Worm (Caenorhabditis elegans) whole organism, mixed stage, embryonic: ENCODE data around the gene srz-67.

Experiments used
- M03D4.4 ChIP-seq: sonication (generic microtip); optimal IDR thresholded peaks from 2 replicates; lab custom pipeline; 2017; ENCODE audit warnings: mild to moderate bottlenecking, missing genetic modification characterization, missing compliant biosample characterization
- blmp-1 ChIP-seq: fragments of 150-350 bp; optimal IDR thresholded peaks from 2 replicates; lab custom pipeline; 2014; ENCODE audit warnings: missing biosample characterization, missing genetic modification characterization
- ceh-39 ChIP-seq: fragments of 150-350 bp; optimal IDR thresholded peaks from 2 replicates; lab custom pipeline; 2014; ENCODE audit warnings: missing biosample characterization, missing genetic modification characterization
- ceh-43 ChIP-seq: fragments of 200-800 bp; sonication (Bioruptor generic); optimal IDR thresholded peaks from 2 replicates; lab custom pipeline; 2018; ENCODE audit warnings: mild to moderate bottlenecking, missing genetic modification characterization, moderate library complexity, missing compliant biosample characterization
- ceh-83 ChIP-seq: fragments of 200-800 bp; sonication (Bioruptor generic); optimal IDR thresholded peaks from 2 replicates; lab custom pipeline; 2018; ENCODE audit warnings: mild to moderate bottlenecking, missing genetic modification characterization, missing compliant biosample characterization
- ces-1 ChIP-seq: fragments of 150-350 bp; optimal IDR thresholded peaks from 2 replicates; lab custom pipeline; 2014; ENCODE audit warnings: missing biosample characterization, missing genetic modification reagents, missing genetic modification characterization
- cnd-1 ChIP-seq: fragments of 200-800 bp; sonication (Bioruptor generic); optimal IDR thresholded peaks from 2 replicates; lab custom pipeline; 2018; ENCODE audit warnings: mild to moderate bottlenecking, missing genetic modification characterization, missing compliant biosample characterization
- drap-1 ChIP-seq: fragments of 200-800 bp; sonication (Bioruptor generic); optimal IDR thresholded peaks from 3 replicates; lab custom pipeline; 2018; ENCODE audit warnings: mild to moderate bottlenecking, missing genetic modification characterization, missing compliant biosample characterization
- elt-3 ChIP-seq: fragments of 150-350 bp; optimal IDR thresholded peaks from 2 replicates; lab custom pipeline; 2014; ENCODE audit warnings: missing biosample characterization, missing genetic modification characterization
- flh-1 ChIP-seq: fragments of 200-800 bp; sonication (Bioruptor generic); optimal IDR thresholded peaks from 2 replicates; lab custom pipeline; 2018; ENCODE audit warnings: mild to moderate bottlenecking, missing genetic modification characterization, moderate library complexity, missing compliant biosample characterization
- ham-2 ChIP-seq: fragments of 200-800 bp; sonication (Bioruptor generic); optimal IDR thresholded peaks from 2 replicates; lab custom pipeline; 2018; ENCODE audit warnings: mild to moderate bottlenecking, missing genetic modification characterization, missing compliant biosample characterization
- hlh-1 ChIP-seq: fragments of 150-350 bp; optimal IDR thresholded peaks from 2 replicates; lab custom pipeline; 2014; ENCODE audit warnings: missing biosample characterization, missing genetic modification reagents, missing genetic modification characterization
- lin-13 ChIP-seq: fragments of 150-350 bp; optimal IDR thresholded peaks from 2 replicates; lab custom pipeline; 2014; ENCODE audit warnings: missing biosample characterization, missing genetic modification characterization
- lin-32 ChIP-seq: fragments of 200-800 bp; sonication (Bioruptor generic); optimal IDR thresholded peaks from 2 replicates; lab custom pipeline; 2018; ENCODE audit warnings: mild to moderate bottlenecking, missing genetic modification characterization, missing compliant biosample characterization
- lsy-2 ChIP-seq: fragments of 150-350 bp; optimal IDR thresholded peaks from 2 replicates; lab custom pipeline; 2014; ENCODE audit warnings: missing biosample characterization, missing genetic modification characterization
- mep-1 ChIP-seq: fragments of 150-350 bp; optimal IDR thresholded peaks from 2 replicates; lab custom pipeline; 2017; ENCODE audit warnings: missing biosample characterization, missing genetic modification reagents, missing genetic modification characterization, inconsistent platforms
- nhr-12 ChIP-seq: fragments of 150-350 bp; optimal IDR thresholded peaks from 2 replicates; lab custom pipeline; 2014; ENCODE audit warnings: missing biosample characterization, missing genetic modification characterization
- nhr-2 ChIP-seq: fragments of 150-350 bp; optimal IDR thresholded peaks from 2 replicates; lab custom pipeline; 2014; ENCODE audit warnings: missing biosample characterization, missing genetic modification characterization
- nhr-237 ChIP-seq: fragments of 150-350 bp; optimal IDR thresholded peaks from 2 replicates; lab custom pipeline; 2014; ENCODE audit warnings: missing biosample characterization, missing genetic modification characterization
- nhr-28 ChIP-seq: fragments of 150-350 bp; optimal IDR thresholded peaks from 2 replicates; lab custom pipeline; 2014; ENCODE audit warnings: missing biosample characterization, missing genetic modification characterization
- pha-4 ChIP-seq: fragments of 150-350 bp; optimal IDR thresholded peaks from 2 replicates; lab custom pipeline; 2018; ENCODE audit warnings: missing biosample characterization, missing genetic modification reagents, missing genetic modification characterization
- sem-2 ChIP-seq: fragments of 200-800 bp; sonication (Bioruptor generic); optimal IDR thresholded peaks from 2 replicates; lab custom pipeline; 2018; ENCODE audit warnings: mild to moderate bottlenecking, missing genetic modification characterization, missing compliant biosample characterization
- snpc-4 ChIP-seq: fragments of 150-350 bp; optimal IDR thresholded peaks from 2 replicates; lab custom pipeline; 2014; ENCODE audit warnings: missing biosample characterization, missing genetic modification characterization
- sptf-1 ChIP-seq: sonication (generic microtip); optimal IDR thresholded peaks from 2 replicates; lab custom pipeline; 2017; ENCODE audit warnings: mild to moderate bottlenecking, missing genetic modification characterization, moderate library complexity, missing compliant biosample characterization
- tbx-8 ChIP-seq: fragments of 200-800 bp; sonication (Bioruptor generic); optimal IDR thresholded peaks from 2 replicates; lab custom pipeline; 2018; ENCODE audit warnings: mild to moderate bottlenecking, missing genetic modification characterization, moderate library complexity, missing compliant biosample characterization
- unc-120 ChIP-seq: sonication (generic microtip); optimal IDR thresholded peaks from 2 replicates; lab custom pipeline; 2017; ENCODE audit warnings: missing genetic modification characterization, missing compliant biosample characterization; ENCODE audit not compliant: poor library complexity, severe bottlenecking
- unc-62 ChIP-seq: fragments of 150-350 bp; optimal IDR thresholded peaks from 2 replicates; lab custom pipeline; 2014; ENCODE audit warnings: missing biosample characterization, missing genetic modification reagents, missing genetic modification characterization
- ztf-11 ChIP-seq: fragments of 150-350 bp; optimal IDR thresholded peaks from 2 replicates; lab custom pipeline; 2014; ENCODE audit warnings: missing biosample characterization, missing genetic modification characterization

Gene srz-67

DNA sequence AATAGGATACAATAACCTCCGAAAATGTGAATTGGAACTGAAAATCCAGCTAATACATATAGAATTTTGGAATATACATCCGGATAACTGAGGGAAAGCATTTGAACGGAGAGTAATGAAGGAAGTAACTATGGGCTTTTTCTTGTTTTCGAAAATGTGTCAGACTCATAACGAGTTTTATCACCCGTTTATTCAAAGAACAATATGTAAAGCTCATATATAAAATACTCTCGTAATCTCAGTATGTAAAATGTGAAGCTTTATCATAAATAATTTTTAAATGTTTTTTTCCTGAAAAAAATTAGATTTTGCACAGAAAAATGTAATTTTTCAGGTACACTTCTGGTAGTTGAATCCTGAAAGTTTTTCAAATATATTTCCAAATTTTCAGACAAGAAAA lies 6.5 kb downstream of the srz-67 start, which contains the start of gene srh-297:
srh-297 (minus strand) TSS at position 101 of the 400 bp plus-strand sequence.
- TF ChIP-seq lin-13 (tag; lab: Kevin White, UChicago) (no peak), ceh-43 (GFP tag; lab: Kevin White, UChicago) (no peak), ceh-83 (no peak), nhr-2 (tag; lab: Kevin White, UChicago) (no peak), flh-1 (no peak), snpc-4 (tag; lab: Kevin White, UChicago) (no peak), ces-1 (GFP tag; lab: Kevin White, UChicago) (no peak)
- TF ChIP-seq, all 35 proteins: peak for 0

DNA sequence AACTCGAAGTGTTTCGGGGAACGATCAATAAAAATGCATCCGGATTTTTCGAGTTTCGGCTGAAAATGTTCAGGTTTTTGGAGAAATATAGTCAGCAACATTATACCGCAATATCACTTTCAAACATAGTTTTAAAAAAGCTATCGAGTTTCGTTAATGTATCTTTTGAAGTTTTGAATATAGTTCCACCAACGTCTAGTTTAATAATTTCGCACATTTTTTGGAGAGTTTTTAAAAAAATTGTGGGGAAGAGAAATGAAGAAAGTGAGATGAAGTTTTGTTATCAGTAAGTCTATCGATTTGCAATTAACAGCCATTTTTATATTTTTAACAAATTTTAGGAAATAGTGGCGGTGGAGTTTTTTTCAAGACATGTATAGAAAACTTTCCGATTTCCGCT lies 11.2 kb downstream of the srz-67 start, which contains the start of gene ZC239.17:
ZC239.17 (minus strand) TSS at position 101 of the 400 bp plus-strand sequence.
- TF ChIP-seq blmp-1 (no peak), ceh-43 (GFP tag; lab: Kevin White, UChicago) (no peak), ces-1 (GFP tag; lab: Kevin White, UChicago) (no peak), nhr-12 (no peak)

DNA sequence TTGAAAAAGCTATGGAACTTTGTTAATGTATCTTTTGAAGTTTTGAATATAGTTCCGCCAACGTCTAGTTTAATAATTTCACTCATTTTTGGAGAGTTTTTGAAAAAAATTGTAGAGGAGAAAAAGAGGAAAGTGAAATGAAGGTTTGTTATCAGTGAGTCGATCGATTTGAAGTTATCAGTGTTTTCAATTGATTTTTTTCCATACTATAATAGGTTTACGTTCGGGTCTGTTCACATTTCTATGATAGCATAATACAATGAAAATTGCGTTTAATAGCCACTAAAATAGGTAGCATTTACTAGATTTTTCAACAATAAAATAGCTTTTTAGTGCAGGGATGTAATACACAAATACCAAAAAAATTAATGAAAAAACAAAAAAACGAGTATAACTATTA lies 11.7 kb downstream of the srz-67 start, which contains the start of gene ZC239.16:
ZC239.16 (minus strand) TSS at position 120 of the 400 bp plus-strand sequence.
- TF ChIP-seq ceh-83 (no peak), snpc-4 (tag; lab: Kevin White, UChicago) (no peak), ham-2 (GFP tag; lab: Kevin White, UChicago) (no peak), sptf-1 (tag; lab: Kevin White, UChicago) (no peak), lsy-2 (tag; lab: Kevin White, UChicago) (no peak), mep-1 (tag; lab: Kevin White, UChicago) (no peak), unc-62 (GFP tag; lab: Kevin White, UChicago) (no peak), nhr-2 (tag; lab: Kevin White, UChicago) (no peak), blmp-1 (no peak), tbx-8 (GFP tag; lab: Kevin White, UChicago) (no peak), ztf-11 (tag; lab: Kevin White, UChicago) (no peak), M03D4.4 (tag; lab: Kevin White, UChicago) (no peak), cnd-1 (tag; lab: Kevin White, UChicago) (no peak), ceh-39 (no peak), lin-32 (GFP tag; lab: Kevin White, UChicago) (no peak)

DNA sequence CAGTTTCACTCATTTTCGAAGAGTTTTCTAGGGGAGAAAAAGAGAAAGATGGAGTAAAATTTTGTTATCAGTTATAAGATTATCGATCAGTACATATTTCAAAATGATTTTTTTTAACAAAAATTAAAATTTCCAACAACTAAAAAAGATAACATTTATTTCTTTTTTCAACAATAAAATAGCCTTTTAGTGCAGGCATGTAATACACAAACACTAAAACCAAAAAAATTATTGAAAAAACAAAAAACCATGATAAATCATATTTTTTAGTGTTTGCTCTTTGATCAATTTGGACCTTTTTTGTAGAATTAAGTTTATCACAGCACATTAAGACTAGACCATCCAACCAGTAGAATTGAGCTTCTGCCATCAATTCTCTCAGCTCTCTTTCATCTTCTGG lies 12.3 kb downstream of the srz-67 start, which contains the start of gene ZC239.15:
ZC239.15 (minus strand) TSS at position 101 of the 400 bp plus-strand sequence.
- TF ChIP-seq ceh-39 = no peak
- TF ChIP-seq ces-1 (GFP tag; lab: Kevin White, UChicago) = no peak
- no peak for TF ChIP-seq sem-2 (GFP tag; lab: Kevin White, UChicago)
- TF ChIP-seq nhr-237 (tag; lab: Kevin White, UChicago) = no peak
- no peak for TF ChIP-seq drap-1
- no peak for TF ChIP-seq sptf-1 (tag; lab: Kevin White, UChicago)
- TF ChIP-seq pha-4 (tag; lab: Kevin White, UChicago) = no peak
- TF ChIP-seq hlh-1 (tag; lab: Kevin White, UChicago) = no peak

DNA sequence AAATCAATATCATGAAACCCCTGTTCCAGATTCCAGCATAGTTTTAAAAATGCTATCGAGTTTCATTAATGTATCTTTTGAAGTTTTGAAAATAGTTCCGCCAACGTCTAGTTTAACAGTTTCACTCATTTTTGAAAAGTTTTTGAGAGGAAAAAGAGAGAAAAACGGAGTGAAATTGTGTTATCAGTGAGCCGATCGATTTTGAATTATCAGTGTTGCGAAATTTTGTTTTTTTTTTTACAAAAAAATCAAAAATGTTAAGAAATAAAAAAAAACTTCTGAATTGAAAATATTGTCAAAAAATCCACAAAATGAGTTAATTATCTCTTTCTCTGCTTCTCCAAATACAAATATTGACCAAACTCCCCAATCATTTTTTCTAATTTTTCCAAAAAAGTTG lies 14.3 kb downstream of the srz-67 start, which contains the start of gene ZC239.13:
ZC239.13 (minus strand) TSS at position 154 of the 400 bp plus-strand sequence.
- TF ChIP-seq lsy-2 (tag; lab: Kevin White, UChicago) = no peak
- TF ChIP-seq ham-2 (GFP tag; lab: Kevin White, UChicago) = no peak
- TF ChIP-seq blmp-1 = no peak
- no peak for TF ChIP-seq nhr-12
- no peak for TF ChIP-seq snpc-4 (tag; lab: Kevin White, UChicago)
- TF ChIP-seq flh-1 = no peak
- no peak for TF ChIP-seq ceh-39
- TF ChIP-seq ztf-11 (tag; lab: Kevin White, UChicago) = no peak
- no peak for TF ChIP-seq nhr-28 (tag; lab: Kevin White, UChicago)
- no peak for TF ChIP-seq lin-32 (GFP tag; lab: Kevin White, UChicago)
- no peak for TF ChIP-seq sptf-1 (tag; lab: Kevin White, UChicago)
- no peak for TF ChIP-seq drap-1

DNA sequence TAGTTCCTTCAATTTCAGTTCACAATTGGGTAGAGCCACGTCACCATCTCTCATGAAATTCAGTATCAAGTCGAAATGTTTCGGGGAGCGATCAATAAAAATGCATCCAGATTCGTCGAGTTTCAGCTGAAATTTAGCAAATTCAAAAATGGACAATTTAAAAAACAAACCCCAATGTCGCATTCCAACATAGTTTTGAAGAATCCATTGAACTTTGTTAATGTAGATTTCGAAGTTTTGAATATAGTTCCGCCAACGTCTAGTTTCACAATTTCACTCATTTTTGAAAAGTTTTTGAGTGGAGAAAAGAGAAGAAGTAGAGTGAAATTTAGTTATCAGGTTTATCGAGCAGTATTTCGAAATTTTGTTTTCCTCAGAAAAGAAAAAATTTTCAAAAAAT lies 15.2 kb downstream of the srz-67 start, which contains the start of gene ZC239.14:
ZC239.14 (minus strand) TSS at position 305 of the 400 bp plus-strand sequence.
- TF ChIP-seq unc-120 = no peak
- TF ChIP-seq ces-1 (GFP tag; lab: Kevin White, UChicago) = no peak
- no peak for TF ChIP-seq hlh-1 (tag; lab: Kevin White, UChicago)
- TF ChIP-seq cnd-1 (tag; lab: Kevin White, UChicago) = no peak
- no peak for TF ChIP-seq ceh-83
- no peak for TF ChIP-seq unc-62 (GFP tag; lab: Kevin White, UChicago)
- no peak for TF ChIP-seq elt-3 (tag; lab: Kevin White, UChicago)
- TF ChIP-seq tbx-8 (GFP tag; lab: Kevin White, UChicago) = no peak
- TF ChIP-seq, all 35 proteins: peak for 0
